Fruit fly (Drosophila melanogaster): ENCODE results near the gene LManIII.

DNA sequence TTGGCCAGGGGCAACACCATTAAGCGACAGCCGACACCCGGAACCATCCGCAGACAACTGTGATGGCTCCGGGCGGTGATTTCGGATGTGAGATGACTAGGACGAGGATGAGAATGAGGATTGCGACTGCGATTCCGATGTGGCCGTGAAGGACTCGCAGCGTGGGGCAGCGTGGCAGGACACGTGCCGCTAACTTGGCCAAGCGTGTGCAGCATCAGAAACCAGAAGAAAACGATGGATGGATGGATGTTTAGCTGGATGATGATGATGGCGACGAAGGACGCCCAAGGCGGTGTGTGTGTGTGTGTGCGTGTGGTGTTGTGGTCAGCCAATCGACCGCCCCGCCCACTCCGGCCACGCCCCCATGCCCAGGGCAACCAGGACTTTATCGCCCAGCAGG lies 35.6 kb upstream of the LManIII start:
- TF ChIP-seq CG6175 (GFP tag; IDR thresholded peaks at IDR 0.05) (no peak), CG31224 (GFP tag; IDR thresholded peaks at IDR 0.05) (no peak), CG31365 (tag; optimal IDR thresholded peaks at IDR 0.05) (no peak), CG13123 (GFP tag; optimal IDR thresholded peaks at IDR 0.05) (no peak), grn (GFP tag; optimal IDR thresholded peaks at IDR 0.05) (no peak), ara (GFP tag; IDR thresholded peaks at IDR 0.05) (no peak), CG11504 (tag; optimal IDR thresholded peaks at IDR 0.05) (no peak), row (GFP tag; IDR thresholded peaks at IDR 0.05) (no peak), her (GFP tag; optimal IDR thresholded peaks at IDR 0.05) (no peak)

Measured in whole organism, embryonic.